Worm (Caenorhabditis elegans) whole organism, mixed stage, embryonic: ENCODE measurements around the gene pfd-4.
"Not testable (repeated sequence)": the region's sequence is repeated elsewhere in the genome, so short reads cannot be mapped to it uniquely, and the experiment has no call there.

Experiments used
- M03D4.4 ChIP-seq: sonication (generic microtip); optimal IDR thresholded peaks from 2 replicates; lab custom pipeline; 2017; ENCODE audit warnings: mild to moderate bottlenecking, missing genetic modification characterization, missing compliant biosample characterization
- bed-3 ChIP-seq: fragments of 200-800 bp; sonication (Bioruptor generic); optimal IDR thresholded peaks from 3 replicates; lab custom pipeline; 2018; ENCODE audit warnings: mild to moderate bottlenecking, missing genetic modification characterization, moderate library complexity, missing compliant biosample characterization
- blmp-1 ChIP-seq: fragments of 150-350 bp; optimal IDR thresholded peaks from 2 replicates; lab custom pipeline; 2014; ENCODE audit warnings: missing biosample characterization, missing genetic modification characterization
- ceh-39 ChIP-seq: fragments of 150-350 bp; optimal IDR thresholded peaks from 2 replicates; lab custom pipeline; 2014; ENCODE audit warnings: missing biosample characterization, missing genetic modification characterization
- ceh-83 ChIP-seq: fragments of 200-800 bp; sonication (Bioruptor generic); optimal IDR thresholded peaks from 2 replicates; lab custom pipeline; 2018; ENCODE audit warnings: mild to moderate bottlenecking, missing genetic modification characterization, missing compliant biosample characterization
- ces-1 ChIP-seq: fragments of 150-350 bp; optimal IDR thresholded peaks from 2 replicates; lab custom pipeline; 2014; ENCODE audit warnings: missing biosample characterization, missing genetic modification reagents, missing genetic modification characterization
- cnd-1 ChIP-seq: fragments of 200-800 bp; sonication (Bioruptor generic); optimal IDR thresholded peaks from 2 replicates; lab custom pipeline; 2018; ENCODE audit warnings: mild to moderate bottlenecking, missing genetic modification characterization, missing compliant biosample characterization
- drap-1 ChIP-seq: fragments of 200-800 bp; sonication (Bioruptor generic); optimal IDR thresholded peaks from 3 replicates; lab custom pipeline; 2018; ENCODE audit warnings: mild to moderate bottlenecking, missing genetic modification characterization, missing compliant biosample characterization
- elt-1 ChIP-seq: sonication (generic microtip); optimal IDR thresholded peaks from 2 replicates; lab custom pipeline; 2017; ENCODE audit warnings: missing genetic modification characterization, mild to moderate bottlenecking, missing compliant biosample characterization, antibody characterized with exemption, moderate library complexity, borderline replicate concordance; ENCODE audit not compliant: insufficient read depth
- elt-3 ChIP-seq: fragments of 150-350 bp; optimal IDR thresholded peaks from 2 replicates; lab custom pipeline; 2014; ENCODE audit warnings: missing biosample characterization, missing genetic modification characterization
- flh-1 ChIP-seq: fragments of 200-800 bp; sonication (Bioruptor generic); optimal IDR thresholded peaks from 2 replicates; lab custom pipeline; 2018; ENCODE audit warnings: mild to moderate bottlenecking, missing genetic modification characterization, moderate library complexity, missing compliant biosample characterization
- ham-2 ChIP-seq: fragments of 200-800 bp; sonication (Bioruptor generic); optimal IDR thresholded peaks from 2 replicates; lab custom pipeline; 2018; ENCODE audit warnings: mild to moderate bottlenecking, missing genetic modification characterization, missing compliant biosample characterization
- hlh-1 ChIP-seq: fragments of 150-350 bp; optimal IDR thresholded peaks from 2 replicates; lab custom pipeline; 2014; ENCODE audit warnings: missing biosample characterization, missing genetic modification reagents, missing genetic modification characterization
- lsy-2 ChIP-seq: fragments of 150-350 bp; optimal IDR thresholded peaks from 2 replicates; lab custom pipeline; 2014; ENCODE audit warnings: missing biosample characterization, missing genetic modification characterization
- mep-1 ChIP-seq: fragments of 150-350 bp; optimal IDR thresholded peaks from 2 replicates; lab custom pipeline; 2017; ENCODE audit warnings: missing biosample characterization, missing genetic modification reagents, missing genetic modification characterization, inconsistent platforms
- mls-2 ChIP-seq: sonication (generic microtip); optimal IDR thresholded peaks from 2 replicates; lab custom pipeline; 2016; ENCODE audit warnings: mild to moderate bottlenecking, missing genetic modification characterization, moderate library complexity, missing compliant biosample characterization
- nhr-12 ChIP-seq: fragments of 150-350 bp; optimal IDR thresholded peaks from 2 replicates; lab custom pipeline; 2014; ENCODE audit warnings: missing biosample characterization, missing genetic modification characterization
- nhr-2 ChIP-seq: fragments of 150-350 bp; optimal IDR thresholded peaks from 2 replicates; lab custom pipeline; 2014; ENCODE audit warnings: missing biosample characterization, missing genetic modification characterization
- nhr-237 ChIP-seq: fragments of 150-350 bp; optimal IDR thresholded peaks from 2 replicates; lab custom pipeline; 2014; ENCODE audit warnings: missing biosample characterization, missing genetic modification characterization
- nhr-28 ChIP-seq: fragments of 150-350 bp; optimal IDR thresholded peaks from 2 replicates; lab custom pipeline; 2014; ENCODE audit warnings: missing biosample characterization, missing genetic modification characterization
- nhr-76 ChIP-seq: sonication (generic microtip); optimal IDR thresholded peaks from 2 replicates; lab custom pipeline; 2017; ENCODE audit warnings: missing biosample characterization, missing genetic modification characterization
- pha-4 ChIP-seq: fragments of 150-350 bp; optimal IDR thresholded peaks from 2 replicates; lab custom pipeline; 2018; ENCODE audit warnings: missing biosample characterization, missing genetic modification reagents, missing genetic modification characterization
- sem-2 ChIP-seq: fragments of 200-800 bp; sonication (Bioruptor generic); optimal IDR thresholded peaks from 2 replicates; lab custom pipeline; 2018; ENCODE audit warnings: mild to moderate bottlenecking, missing genetic modification characterization, missing compliant biosample characterization
- snpc-4 ChIP-seq: fragments of 150-350 bp; optimal IDR thresholded peaks from 2 replicates; lab custom pipeline; 2014; ENCODE audit warnings: missing biosample characterization, missing genetic modification characterization
- tbx-8 ChIP-seq: fragments of 200-800 bp; sonication (Bioruptor generic); optimal IDR thresholded peaks from 2 replicates; lab custom pipeline; 2018; ENCODE audit warnings: mild to moderate bottlenecking, missing genetic modification characterization, moderate library complexity, missing compliant biosample characterization
- unc-120 ChIP-seq: sonication (generic microtip); optimal IDR thresholded peaks from 2 replicates; lab custom pipeline; 2017; ENCODE audit warnings: missing genetic modification characterization, missing compliant biosample characterization; ENCODE audit not compliant: poor library complexity, severe bottlenecking
- unc-39 ChIP-seq: fragments of 150-350 bp; optimal IDR thresholded peaks from 2 replicates; lab custom pipeline; 2014; ENCODE audit warnings: missing biosample characterization, missing genetic modification characterization
- zip-8 ChIP-seq: fragments of 150-350 bp; optimal IDR thresholded peaks from 2 replicates; lab custom pipeline; 2014; ENCODE audit warnings: missing biosample characterization, missing genetic modification characterization

pfd-4 gene

ce11 chrIV:11316640-11317039 is 1.6 kb downstream of the pfd-4 start:
- TF ChIP-seq hlh-1 (tag; lab: Kevin White, UChicago), result no peak
- no peak for TF ChIP-seq cnd-1 (tag; lab: Kevin White, UChicago)
- no peak for TF ChIP-seq tbx-8 (GFP tag; lab: Kevin White, UChicago)
- TF ChIP-seq M03D4.4 (tag; lab: Kevin White, UChicago), result no peak
- no peak for TF ChIP-seq elt-1 (tag; lab: Kevin White, UChicago)
- no peak for TF ChIP-seq nhr-2 (tag; lab: Kevin White, UChicago)
- no peak for TF ChIP-seq drap-1 (GFP tag; lab: Kevin White, UChicago)
- no peak for TF ChIP-seq flh-1 (GFP tag; lab: Kevin White, UChicago)
- TF ChIP-seq elt-3 (tag; lab: Kevin White, UChicago), result no peak
- TF ChIP-seq ham-2, result no peak
- no peak for TF ChIP-seq mep-1
- no peak for TF ChIP-seq ceh-39
- TF ChIP-seq, all 35 proteins: peak for 0

- TF ChIP-seq ceh-83 (no peak), zip-8 (tag; lab: Kevin White, UChicago) (no peak), unc-120 (tag; lab: Kevin White, UChicago) (no peak), cnd-1 (tag; lab: Kevin White, UChicago) (no peak), bed-3 (GFP tag; lab: Kevin White, UChicago) (no peak), hlh-1 (tag; lab: Kevin White, UChicago) (no peak), ham-2 (no peak)
Measured at ce11 chrIV:11317119-11317518, 2.1 kb downstream of the pfd-4 start, which contains the start of gene gspd-1. Gene gspd-1 (plus strand): TSS chrIV:11317419.

ce11 chrIV:11319884-11320362 is 4.9 kb downstream of the pfd-4 start, which contains the start of gene B0035.18:
Gene B0035.18 (plus strand): TSS chrIV:11320312.
- no peak for TF ChIP-seq nhr-12 (tag; lab: Kevin White, UChicago)
- TF ChIP-seq nhr-28, result no peak

ce11 chrIV:11320500-11320899 is 5.5 kb downstream of the pfd-4 start, which contains the start of gene edg-1:
Gene edg-1 (plus strand): TSS chrIV:11320800.
- no peak for TF ChIP-seq ces-1 (GFP tag; lab: Kevin White, UChicago)
- no peak for TF ChIP-seq cnd-1 (tag; lab: Kevin White, UChicago)
- TF ChIP-seq sem-2, result no peak
- TF ChIP-seq pha-4, result no peak
- TF ChIP-seq mls-2 (tag; lab: Kevin White, UChicago), result no peak
- no peak for TF ChIP-seq nhr-237 (tag; lab: Kevin White, UChicago)
- no peak for TF ChIP-seq bed-3 (GFP tag; lab: Kevin White, UChicago)
- TF ChIP-seq, all 35 proteins: peak for 0

- TF ChIP-seq ham-2 (no peak), flh-1 (GFP tag; lab: Kevin White, UChicago) (no peak), nhr-28 (no peak), lsy-2 (tag; lab: Kevin White, UChicago) (no peak), blmp-1 (tag; lab: Kevin White, UChicago) (no peak), M03D4.4 (tag; lab: Kevin White, UChicago) (no peak), ceh-39 (no peak), snpc-4 (no peak), nhr-12 (tag; lab: Kevin White, UChicago) (no peak), unc-39 (no peak), zip-8 (tag; lab: Kevin White, UChicago) (no peak)
Measured at ce11 chrIV:11323666-11324065, 8.7 kb downstream of the pfd-4 start.

- not testable (repeated sequence) for TF ChIP-seq nhr-76 (tag; lab: Kevin White, UChicago); tbx-8 (GFP tag; lab: Kevin White, UChicago); zip-8 (tag; lab: Kevin White, UChicago)
Measured at ce11 chrIV:11324741-11325140, 9.7 kb downstream of the pfd-4 start, which contains the start of gene his-48. Gene his-48 (plus strand): TSS chrIV:11324745.
